Fruit fly (Drosophila melanogaster) whole organism, embryonic: ENCODE measurements around the gene eIF2Bepsilon.

Experiments
- Abd-B ChIP-seq: fragments of 200-800 bp; sonication (Bioruptor generic); optimal IDR thresholded peaks from 2 replicates; lab custom pipeline; 2018; ENCODE audit warnings: missing biosample characterization, mild to moderate bottlenecking, missing genetic modification characterization, moderate library complexity
- B-H2 ChIP-seq: fragments of 200-800 bp; sonication (Bioruptor generic); optimal IDR thresholded peaks from 2 replicates; lab custom pipeline; 2018; ENCODE audit warnings: missing biosample characterization, mild to moderate bottlenecking, missing genetic modification characterization
- CG11085 ChIP-seq: fragments of 200-800 bp; sonication (Bioruptor generic); IDR thresholded peaks from 2 replicates; pipeline ENCODE4 v1.3.6; 2022; ENCODE audit warnings: missing biosample characterization, missing genetic modification characterization
- CG11093 ChIP-seq: fragments of 200-800 bp; sonication (Bioruptor generic); IDR thresholded peaks from 3 replicates; pipeline ENCODE4 v1.3.6; 2022; ENCODE audit warnings: missing biosample characterization, missing genetic modification characterization
- CG12071 ChIP-seq: fragments of 200-800 bp; sonication (Bioruptor generic); optimal IDR thresholded peaks from 3 replicates; lab custom pipeline; 2018; ENCODE audit warnings: missing biosample characterization, mild to moderate bottlenecking, missing genetic modification characterization
- CG12391 ChIP-seq: fragments of 200-800 bp; sonication (Bioruptor generic); optimal IDR thresholded peaks from 3 replicates; lab custom pipeline; 2018; ENCODE audit warnings: missing biosample characterization, mild to moderate bottlenecking, missing genetic modification characterization, moderate library complexity
- CG12942 ChIP-seq: fragments of 200-800 bp; sonication (Bioruptor generic); optimal IDR thresholded peaks from 3 replicates; lab custom pipeline; 2016; ENCODE audit warnings: missing biosample characterization, missing genetic modification characterization
- CG13624 ChIP-seq: fragments of 200-800 bp; sonication (Bioruptor generic); optimal IDR thresholded peaks from 2 replicates; lab custom pipeline; 2016; ENCODE audit warnings: missing biosample characterization, missing genetic modification characterization
- CG13775 ChIP-seq: fragments of 200-800 bp; sonication (Bioruptor generic); optimal IDR thresholded peaks from 3 replicates; lab custom pipeline; 2017; ENCODE audit warnings: missing biosample characterization, mild to moderate bottlenecking, missing genetic modification characterization
- CG14014 ChIP-seq: fragments of 200-800 bp; sonication (Bioruptor generic); IDR thresholded peaks from 2 replicates; pipeline ENCODE4 v1.3.6; 2022; ENCODE audit warnings: missing biosample characterization, missing genetic modification characterization
- CG15269 ChIP-seq: fragments of 200-800 bp; sonication (Bioruptor generic); optimal IDR thresholded peaks from 2 replicates; lab custom pipeline; 2018; ENCODE audit warnings: missing biosample characterization, mild to moderate bottlenecking, missing genetic modification characterization, moderate library complexity
- CG1602 ChIP-seq: fragments of 200-800 bp; sonication (Bioruptor generic); optimal IDR thresholded peaks from 3 replicates; lab custom pipeline; 2016; ENCODE audit warnings: missing biosample characterization, missing genetic modification characterization
- CG16813 ChIP-seq: fragments of 200-800 bp; sonication (Bioruptor generic); IDR thresholded peaks from 3 replicates; pipeline ENCODE4 v1.3.6; 2022; ENCODE audit warnings: missing biosample characterization, missing genetic modification characterization; ENCODE audit not compliant: partially characterized antibody
- CG17186 ChIP-seq: fragments of 200-800 bp; sonication (Bioruptor generic); optimal IDR thresholded peaks from 3 replicates; lab custom pipeline; 2017; ENCODE audit warnings: missing biosample characterization, missing genetic modification reagents, missing genetic modification characterization
- CG18619 ChIP-seq: fragments of 200-800 bp; sonication (Bioruptor generic); optimal IDR thresholded peaks from 3 replicates; lab custom pipeline; 2017; ENCODE audit warnings: missing biosample characterization, mild to moderate bottlenecking, missing genetic modification characterization
- CG2120 ChIP-seq: fragments of 200-800 bp; sonication (Bioruptor generic); optimal IDR thresholded peaks from 3 replicates; lab custom pipeline; 2016; ENCODE audit warnings: missing biosample characterization, missing genetic modification characterization
- CG2712 ChIP-seq: fragments of 200-800 bp; optimal IDR thresholded peaks from 3 replicates; lab custom pipeline; 2019; ENCODE audit warnings: missing biosample characterization, mild to moderate bottlenecking, missing genetic modification characterization, moderate library complexity
- CG31365 ChIP-seq: fragments of 200-800 bp; sonication (Bioruptor generic); optimal IDR thresholded peaks from 2 replicates; lab custom pipeline; 2018; ENCODE audit warnings: missing biosample characterization, mild to moderate bottlenecking, missing genetic modification characterization
- CG33557 ChIP-seq: fragments of 200-800 bp; sonication (Bioruptor generic); optimal IDR thresholded peaks from 2 replicates; lab custom pipeline; 2019; ENCODE audit warnings: missing biosample characterization, mild to moderate bottlenecking, missing genetic modification characterization, moderate library complexity
- CG34224 ChIP-seq: fragments of 200-800 bp; sonication (Bioruptor generic); IDR thresholded peaks from 3 replicates; pipeline ENCODE4 v1.3.6; 2022; ENCODE audit warnings: missing biosample characterization, missing genetic modification characterization; ENCODE audit not compliant: partially characterized antibody
- CG4854 ChIP-seq: fragments of 200-800 bp; sonication (Bioruptor generic); optimal IDR thresholded peaks from 2 replicates; lab custom pipeline; 2016; ENCODE audit warnings: missing biosample characterization, missing genetic modification characterization, inconsistent platforms
- CG5180 ChIP-seq: fragments of 200-800 bp; sonication (Bioruptor generic); optimal IDR thresholded peaks from 3 replicates; lab custom pipeline; 2017; ENCODE audit warnings: missing biosample characterization, missing genetic modification characterization, mild to moderate bottlenecking, moderate library complexity, missing genetic modification reagents
- CG7987 ChIP-seq: fragments of 200-800 bp; sonication (Bioruptor generic); optimal IDR thresholded peaks from 2 replicates; lab custom pipeline; 2018; ENCODE audit warnings: missing biosample characterization, mild to moderate bottlenecking, missing genetic modification characterization, moderate library complexity
- CG8388 ChIP-seq: fragments of 200-800 bp; sonication (Bioruptor generic); optimal IDR thresholded peaks from 2 replicates; lab custom pipeline; 2019; ENCODE audit warnings: missing biosample characterization, mild to moderate bottlenecking, missing genetic modification characterization, moderate library complexity
- CG8924 ChIP-seq: fragments of 200-800 bp; optimal IDR thresholded peaks from 3 replicates; lab custom pipeline; 2019; ENCODE audit warnings: missing biosample characterization, mild to moderate bottlenecking, missing genetic modification characterization, moderate library complexity
- CG9437 ChIP-seq: fragments of 200-800 bp; sonication (Bioruptor generic); optimal IDR thresholded peaks from 2 replicates; lab custom pipeline; 2018; ENCODE audit warnings: missing biosample characterization, mild to moderate bottlenecking, missing genetic modification characterization
- D19A ChIP-seq: fragments of 200-800 bp; optimal IDR thresholded peaks from 3 replicates; lab custom pipeline; 2019; ENCODE audit warnings: missing biosample characterization, mild to moderate bottlenecking, missing genetic modification characterization, moderate library complexity
- Dbx ChIP-seq: fragments of 200-800 bp; sonication (Bioruptor generic); IDR thresholded peaks from 3 replicates; pipeline ENCODE4 v1.3.6; 2022; ENCODE audit warnings: missing biosample characterization, missing genetic modification characterization
- NC2α ChIP-seq: fragments of 200-800 bp; sonication (Bioruptor generic); optimal IDR thresholded peaks from 2 replicates; lab custom pipeline; 2016; ENCODE audit warnings: missing biosample characterization, missing genetic modification characterization
- Oli ChIP-seq: fragments of 200-800 bp; sonication (Bioruptor generic); optimal IDR thresholded peaks from 2 replicates; lab custom pipeline; 2018; ENCODE audit warnings: missing biosample characterization, mild to moderate bottlenecking, missing genetic modification characterization, moderate library complexity
- Ravus ChIP-seq: fragments of 200-800 bp; sonication (Bioruptor generic); IDR thresholded peaks from 2 replicates; pipeline ENCODE4 v1.3.6; 2022; ENCODE audit warnings: missing biosample characterization, missing genetic modification characterization
- ase ChIP-seq: fragments of 200-800 bp; sonication (Bioruptor generic); IDR thresholded peaks from 3 replicates; pipeline ENCODE4 v1.3.6; 2022; ENCODE audit warnings: missing biosample characterization, missing genetic modification characterization
- bowl ChIP-seq: fragments of 200-800 bp; sonication (Bioruptor generic); IDR thresholded peaks from 2 replicates; pipeline ENCODE4 v1.3.6; 2022; ENCODE audit warnings: missing biosample characterization, missing genetic modification characterization
- chinmo ChIP-seq: fragments of 200-800 bp; sonication (Bioruptor generic); IDR thresholded peaks from 4 replicates; pipeline ENCODE4 v1.3.6; 2022; ENCODE audit warnings: missing biosample characterization, missing genetic modification characterization; ENCODE audit not compliant: partially characterized antibody
- chm ChIP-seq: fragments of 200-800 bp; sonication (Bioruptor generic); IDR thresholded peaks from 2 replicates; pipeline ENCODE4 v1.3.6; 2022; ENCODE audit warnings: missing biosample characterization, missing genetic modification characterization
- dimm ChIP-seq: fragments of 200-800 bp; sonication (Bioruptor generic); IDR thresholded peaks from 2 replicates; pipeline ENCODE4 v1.3.6; 2022; ENCODE audit warnings: missing biosample characterization, missing genetic modification characterization
- fd64A ChIP-seq: fragments of 200-800 bp; sonication (Bioruptor generic); optimal IDR thresholded peaks from 3 replicates; lab custom pipeline; 2018; ENCODE audit warnings: missing biosample characterization, mild to moderate bottlenecking, missing genetic modification characterization
- gce ChIP-seq: fragments of 200-800 bp; sonication (Bioruptor generic); IDR thresholded peaks from 3 replicates; pipeline ENCODE4 v1.3.6; 2022; ENCODE audit warnings: missing biosample characterization, missing genetic modification characterization
- gsb ChIP-seq: fragments of 200-800 bp; sonication (Bioruptor generic); IDR thresholded peaks from 2 replicates; pipeline ENCODE4 v1.3.6; 2022; ENCODE audit warnings: missing biosample characterization, missing genetic modification characterization
- insv ChIP-seq, 2 experiments: fragments of 200-800 bp; sonication (Bioruptor generic); optimal IDR thresholded peaks; 3 replicates each; lab custom pipeline; 2016 to 2018; ENCODE audit warnings: missing biosample characterization in 2 of 2, missing genetic modification characterization in 2 of 2
- kni ChIP-seq: fragments of 200-800 bp; sonication (Bioruptor generic); optimal IDR thresholded peaks from 3 replicates; lab custom pipeline; 2017; ENCODE audit warnings: mild to moderate bottlenecking, missing biosample characterization, missing genetic modification reagents, missing genetic modification characterization
- lmd ChIP-seq: fragments of 200-800 bp; sonication (Bioruptor generic); IDR thresholded peaks from 2 replicates; pipeline ENCODE4 v1.3.6; 2022; ENCODE audit warnings: missing biosample characterization, missing genetic modification characterization
- oc ChIP-seq: fragments of 200-800 bp; sonication (Bioruptor generic); optimal IDR thresholded peaks from 2 replicates; lab custom pipeline; 2018; ENCODE audit warnings: missing biosample characterization, mild to moderate bottlenecking, missing genetic modification characterization, moderate library complexity
- pan ChIP-seq, 4 experiments: fragments of >200 bp in 3 of 4; fragments of 200-800 bp in 1 of 4; sonication (Bioruptor generic) in 1 of 4; optimal IDR thresholded peaks in 3 of 4; IDR thresholded peaks in 1 of 4; 2 replicates each; pipeline versions ENCODE4 v1.3.6 to Lab custom; 2017 to 2022; ENCODE audit warnings: missing biosample characterization in 2 of 4, missing genetic modification characterization in 2 of 4, mixed read lengths in 1 of 4
- sens-2 ChIP-seq: fragments of 200-800 bp; sonication (Bioruptor generic); IDR thresholded peaks from 2 replicates; pipeline ENCODE4 v1.3.6; 2022; ENCODE audit warnings: missing biosample characterization, missing genetic modification characterization
- sob ChIP-seq: fragments of 200-800 bp; sonication (Bioruptor generic); IDR thresholded peaks from 2 replicates; pipeline ENCODE4 v1.3.6; 2022; ENCODE audit warnings: missing biosample characterization, missing genetic modification characterization
- trh ChIP-seq: fragments of 200-800 bp; sonication (Bioruptor generic); optimal IDR thresholded peaks from 2 replicates; lab custom pipeline; 2016; ENCODE audit warnings: missing biosample characterization, missing genetic modification characterization
- tup ChIP-seq: fragments of 200-800 bp; sonication (Bioruptor generic); optimal IDR thresholded peaks from 2 replicates; lab custom pipeline; 2016; ENCODE audit warnings: missing biosample characterization, mild to moderate bottlenecking, missing genetic modification characterization, moderate library complexity

eIF2Bepsilon gene

dm6 chrX:1944245-1945114 lies 21.8 kb upstream of the eIF2Bepsilon start (continued):
- no peak for TF ChIP-seq CG13624 (GFP tag; lab: Kevin White, UChicago)
- TF ChIP-seq Oli = peak; percentile 54
- TF ChIP-seq kni (GFP tag; lab: Kevin White, UChicago) = no peak
- TF ChIP-seq CG33557 (GFP tag; lab: Kevin White, UChicago) = no peak
- no peak for TF ChIP-seq gce
- TF ChIP-seq fd64A (GFP tag; lab: Kevin White, UChicago) = no peak
- peak; percentile 24 for TF ChIP-seq Abd-B (GFP tag; lab: Kevin White, UChicago)
- TF ChIP-seq CG7987 (GFP tag; lab: Kevin White, UChicago) = no peak
- no peak for TF ChIP-seq CG5180 (GFP tag; lab: Kevin White, UChicago)
- no peak for TF ChIP-seq dimm
- peak; percentile 54 for TF ChIP-seq sob (GFP tag; lab: Robert Waterston, UW)
- peak; percentile 38 for TF ChIP-seq CG15269
- TF ChIP-seq bowl (GFP tag; lab: Robert Waterston, UW) = no peak
- TF ChIP-seq CG8388 = peak; percentile 62
- no peak for TF ChIP-seq insv (GFP tag; optimal IDR thresholded peaks at IDR 0.05; lab: Kevin White, UChicago)
- peak; percentile 51; the same call in 1 of the 2 replicates for TF ChIP-seq chm
- TF ChIP-seq CG11093 = peak; percentile 35; the same call in 1 of the 3 replicates
- peak; percentile 66 for TF ChIP-seq CG2712
- peak; percentile 27 for TF ChIP-seq CG1602 (GFP tag; lab: Kevin White, UChicago)
- no peak for TF ChIP-seq CG13775 (GFP tag; lab: Kevin White, UChicago)
- TF ChIP-seq CG8924 (tag; lab: Kevin White, UChicago) = no peak
- TF ChIP-seq gsb (GFP tag; lab: Robert Waterston, UW) = peak; percentile 22; the same call in 1 of the 2 replicates
- peak; percentile 78 for TF ChIP-seq lmd (GFP tag; lab: Robert Waterston, UW)
- TF ChIP-seq CG2120 = peak; percentile 41
- no peak for TF ChIP-seq CG16813 (GFP tag; lab: Robert Waterston, UW)
- peak; percentile 42; the same call in 1 of the 3 replicates for TF ChIP-seq ase (GFP tag; lab: Robert Waterston, UW)
- TF ChIP-seq CG34224 (GFP tag; lab: Robert Waterston, UW) = no peak
- TF ChIP-seq CG11085 (GFP tag; lab: Robert Waterston, UW) = peak; percentile 35; the same call in 1 of the 2 replicates
- TF ChIP-seq sens-2 (GFP tag; lab: Robert Waterston, UW) = no peak
- no peak for TF ChIP-seq D19A (tag; lab: Kevin White, UChicago)
- TF ChIP-seq chinmo = no peak
- no peak for TF ChIP-seq CG18619 (GFP tag; lab: Kevin White, UChicago)
- TF ChIP-seq pan (optimal IDR thresholded peaks at IDR 0.05; lab: Kevin White, UChicago) = no peak
- peak in 1 of 2 experiments; percentile 43 for TF ChIP-seq pan (GFP tag; optimal IDR thresholded peaks at IDR 0.05 in 1 of 2, IDR thresholded peaks at IDR 0.05 in 1 of 2)
- peak; percentile 51; the same call in 1 of the 2 replicates for TF ChIP-seq CG14014
- TF ChIP-seq trh (GFP tag; lab: Kevin White, UChicago) = no peak
- TF ChIP-seq tup (GFP tag; lab: Kevin White, UChicago) = no peak
- TF ChIP-seq Ravus (GFP tag; lab: Robert Waterston, UW) = no peak
- TF ChIP-seq Dbx = peak; percentile 46; the same call in 2 of the 3 replicates
- no peak for TF ChIP-seq CG9437 (GFP tag; lab: Kevin White, UChicago)
- TF ChIP-seq CG12942 = peak; percentile 31
- no peak for TF ChIP-seq oc (tag; lab: Kevin White, UChicago)
- no peak for TF ChIP-seq NC2α (GFP tag; lab: Kevin White, UChicago)
- no peak for TF ChIP-seq CG12071 (GFP tag; lab: Kevin White, UChicago)
- peak; percentile 16 for TF ChIP-seq CG12391 (tag; lab: Kevin White, UChicago)
- TF ChIP-seq CG4854 (GFP tag; lab: Kevin White, UChicago) = no peak
- TF ChIP-seq CG31365 (tag; lab: Kevin White, UChicago) = no peak
- no peak for TF ChIP-seq B-H2 (GFP tag; lab: Kevin White, UChicago)
- TF ChIP-seq CG17186 (GFP tag; lab: Kevin White, UChicago) = no peak
